Worm (Caenorhabditis elegans) whole organism, L3 larva: Measurements from ENCODE around the gene srbc-26.

Experiments
- R02D3.7 ChIP-seq: fragments of 150-350 bp; optimal IDR thresholded peaks from 2 replicates; lab custom pipeline; 2014; ENCODE audit warnings: missing biosample characterization, missing genetic modification characterization
- ZK546.5 ChIP-seq: sonication (generic microtip); optimal IDR thresholded peaks from 2 replicates; lab custom pipeline; 2017; ENCODE audit warnings: missing biosample characterization, missing genetic modification characterization
- ama-1 ChIP-seq: fragments of 150-350 bp; optimal IDR thresholded peaks from 2 replicates; lab custom pipeline; 2018
- ceh-28 ChIP-seq: fragments of 150-350 bp; optimal IDR thresholded peaks from 2 replicates; lab custom pipeline; 2014; ENCODE audit warnings: missing biosample characterization, missing genetic modification reagents, missing genetic modification characterization
- ceh-82 ChIP-seq: fragments of 150-350 bp; optimal IDR thresholded peaks from 2 replicates; lab custom pipeline; 2014; ENCODE audit warnings: missing biosample characterization, missing genetic modification characterization
- ceh-9 ChIP-seq: sonication (generic microtip); optimal IDR thresholded peaks from 2 replicates; lab custom pipeline; 2018; ENCODE audit warnings: missing biosample characterization, missing genetic modification characterization
- daf-12 ChIP-seq: fragments of 150-350 bp; optimal IDR thresholded peaks from 2 replicates; lab custom pipeline; 2014; ENCODE audit warnings: missing biosample characterization, missing genetic modification reagents, missing genetic modification characterization
- egl-27 ChIP-seq: sonication (generic microtip); optimal IDR thresholded peaks from 4 replicates; lab custom pipeline; 2017; ENCODE audit warnings: missing biosample characterization, missing genetic modification reagents, missing genetic modification characterization
- elt-1 ChIP-seq: fragments of 150-350 bp; optimal IDR thresholded peaks from 2 replicates; lab custom pipeline; 2014; ENCODE audit warnings: missing biosample characterization, missing genetic modification characterization
- elt-2 ChIP-seq: sonication (generic microtip); optimal IDR thresholded peaks from 2 replicates; lab custom pipeline; 2016; ENCODE audit warnings: missing genetic modification reagents, mild to moderate bottlenecking, missing genetic modification characterization, missing compliant biosample characterization
- elt-3 ChIP-seq, 3 experiments: fragments of 150-350 bp in 1 of 3; sonication (generic microtip) in 2 of 3; optimal IDR thresholded peaks; 2 replicates in 2 of 3; 4 replicates in 1 of 3; lab custom pipeline; 2014 to 2017; ENCODE audit warnings: missing biosample characterization in 3 of 3, missing genetic modification characterization in 3 of 3
- eor-1 ChIP-seq, 2 experiments: fragments of 150-350 bp; optimal IDR thresholded peaks; 2 replicates each; lab custom pipeline; 2014 to 2018; ENCODE audit warnings: missing biosample characterization in 2 of 2, missing genetic modification characterization in 2 of 2
- fkh-10 ChIP-seq: sonication (generic microtip); optimal IDR thresholded peaks from 2 replicates; lab custom pipeline; 2017; ENCODE audit warnings: missing biosample characterization, missing genetic modification reagents, missing genetic modification characterization
- fkh-2 ChIP-seq: fragments of 150-350 bp; optimal IDR thresholded peaks from 2 replicates; lab custom pipeline; 2014; ENCODE audit warnings: missing biosample characterization, missing genetic modification reagents, missing genetic modification characterization
- fos-1 ChIP-seq: fragments of 150-350 bp; optimal IDR thresholded peaks from 2 replicates; lab custom pipeline; 2014; ENCODE audit warnings: missing biosample characterization, missing genetic modification characterization
- lin-39 ChIP-seq: fragments of 150-350 bp; optimal IDR thresholded peaks from 2 replicates; lab custom pipeline; 2018; ENCODE audit warnings: missing biosample characterization, missing genetic modification reagents, missing genetic modification characterization
- lsy-12 ChIP-seq: sonication (generic microtip); optimal IDR thresholded peaks from 2 replicates; lab custom pipeline; 2016; ENCODE audit warnings: mild to moderate bottlenecking, missing genetic modification characterization, missing compliant biosample characterization
- mdl-1 ChIP-seq: fragments of 150-350 bp; optimal IDR thresholded peaks from 2 replicates; lab custom pipeline; 2014; ENCODE audit warnings: missing biosample characterization, missing genetic modification characterization
- mml-1 ChIP-seq: fragments of 150-350 bp; sonication (generic microtip); optimal IDR thresholded peaks from 3 replicates; lab custom pipeline; 2014; ENCODE audit warnings: missing biosample characterization, missing genetic modification characterization
- nfya-1 ChIP-seq: sonication (generic microtip); optimal IDR thresholded peaks from 2 replicates; lab custom pipeline; 2017; ENCODE audit warnings: missing genetic modification characterization, mild to moderate bottlenecking, missing compliant biosample characterization, antibody characterized with exemption, moderate library complexity; ENCODE audit not compliant: insufficient read depth
- nhr-23 ChIP-seq: fragments of 150-350 bp; optimal IDR thresholded peaks from 2 replicates; lab custom pipeline; 2014; ENCODE audit warnings: missing biosample characterization, missing genetic modification reagents, missing genetic modification characterization
- nhr-237 ChIP-seq: fragments of 150-350 bp; optimal IDR thresholded peaks from 2 replicates; lab custom pipeline; 2014; ENCODE audit warnings: missing biosample characterization, missing genetic modification characterization
- nhr-25 ChIP-seq: sonication (generic microtip); optimal IDR thresholded peaks from 2 replicates; lab custom pipeline; 2017; ENCODE audit warnings: missing biosample characterization, missing genetic modification characterization
- nhr-28 ChIP-seq: fragments of 150-350 bp; optimal IDR thresholded peaks from 2 replicates; lab custom pipeline; 2014; ENCODE audit warnings: missing biosample characterization, missing genetic modification characterization
- nhr-43 ChIP-seq: sonication (generic microtip); optimal IDR thresholded peaks from 2 replicates; lab custom pipeline; 2016; ENCODE audit warnings: mild to moderate bottlenecking, missing genetic modification characterization, missing compliant biosample characterization; ENCODE audit not compliant: poor library complexity, severe bottlenecking
- nhr-67 ChIP-seq: fragments of 150-350 bp; optimal IDR thresholded peaks from 2 replicates; lab custom pipeline; 2014; ENCODE audit warnings: missing biosample characterization, missing genetic modification characterization
- nhr-76 ChIP-seq: fragments of 150-350 bp; sonication (generic microtip); optimal IDR thresholded peaks from 5 replicates; lab custom pipeline; 2014; ENCODE audit warnings: missing biosample characterization, missing genetic modification characterization
- nhr-77 ChIP-seq: fragments of 150-350 bp; optimal IDR thresholded peaks from 2 replicates; lab custom pipeline; 2014; ENCODE audit warnings: missing biosample characterization, missing genetic modification characterization
- pha-4 ChIP-seq: fragments of 150-350 bp; optimal IDR thresholded peaks from 2 replicates; lab custom pipeline; 2014; ENCODE audit warnings: missing biosample characterization, missing genetic modification reagents, missing genetic modification characterization
- pqm-1 ChIP-seq: fragments of 150-350 bp; optimal IDR thresholded peaks from 2 replicates; lab custom pipeline; 2017; ENCODE audit warnings: missing biosample characterization, missing genetic modification characterization, inconsistent platforms
- sea-2 ChIP-seq: fragments of 150-350 bp; sonication (generic microtip); optimal IDR thresholded peaks from 4 replicates; lab custom pipeline; 2014; ENCODE audit warnings: missing biosample characterization, missing genetic modification reagents, missing genetic modification characterization
- skn-1 ChIP-seq: fragments of 150-350 bp; optimal IDR thresholded peaks from 2 replicates; lab custom pipeline; 2014; ENCODE audit warnings: missing biosample characterization, missing genetic modification characterization
- unc-39 ChIP-seq: sonication (generic microtip); optimal IDR thresholded peaks from 4 replicates; lab custom pipeline; 2017; ENCODE audit warnings: missing biosample characterization, missing genetic modification characterization
- unc-62 ChIP-seq: fragments of 150-350 bp; sonication (generic microtip); optimal IDR thresholded peaks from 4 replicates; lab custom pipeline; 2014; ENCODE audit warnings: missing biosample characterization, missing genetic modification reagents, missing genetic modification characterization
- zag-1 ChIP-seq: fragments of 150-350 bp; optimal IDR thresholded peaks from 2 replicates; lab custom pipeline; 2014; ENCODE audit warnings: missing biosample characterization, missing genetic modification characterization
- ztf-11 ChIP-seq: fragments of 150-350 bp; optimal IDR thresholded peaks from 2 replicates; lab custom pipeline; 2014; ENCODE audit warnings: missing biosample characterization, missing genetic modification characterization

The srbc-26 gene

DNA sequence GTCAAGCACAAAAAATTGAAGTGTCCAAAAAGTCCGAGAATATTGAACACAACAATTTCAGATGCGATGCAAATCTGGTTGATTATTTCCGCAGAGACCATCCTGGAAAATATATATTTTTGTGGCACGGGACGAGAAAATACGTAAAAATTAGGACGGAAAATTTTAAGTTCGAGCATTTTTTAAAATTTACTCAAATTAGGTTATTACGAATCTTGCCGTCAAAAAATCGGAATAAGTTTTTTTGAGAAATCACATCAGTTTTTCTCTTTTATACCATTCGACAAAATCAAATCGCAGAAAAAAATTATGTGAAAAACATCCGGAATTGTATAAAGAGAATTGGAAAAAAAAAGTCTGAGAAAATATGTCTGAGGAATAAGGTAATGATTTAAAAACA is 6.3 kb downstream of the srbc-26 start, which contains the start of gene srsx-1:
TSS of gene srsx-1 (minus strand) at position 101 of the 400 bp plus-strand sequence.
- no peak for TF ChIP-seq pqm-1
- TF ChIP-seq nhr-28 = no peak
- no peak for TF ChIP-seq elt-2 (tag; lab: Kevin White, UChicago)
- TF ChIP-seq ztf-11 (tag; lab: Kevin White, UChicago) = no peak
- TF ChIP-seq nhr-77 = no peak
- TF ChIP-seq ceh-9 (tag; lab: Kevin White, UChicago) = no peak
- no peak for TF ChIP-seq skn-1 (tag; lab: Kevin White, UChicago)
- no peak for TF ChIP-seq elt-1 (tag; lab: Kevin White, UChicago)
- no peak for TF ChIP-seq nhr-67 (tag; lab: Kevin White, UChicago)
- no peak for TF ChIP-seq nhr-23

DNA sequence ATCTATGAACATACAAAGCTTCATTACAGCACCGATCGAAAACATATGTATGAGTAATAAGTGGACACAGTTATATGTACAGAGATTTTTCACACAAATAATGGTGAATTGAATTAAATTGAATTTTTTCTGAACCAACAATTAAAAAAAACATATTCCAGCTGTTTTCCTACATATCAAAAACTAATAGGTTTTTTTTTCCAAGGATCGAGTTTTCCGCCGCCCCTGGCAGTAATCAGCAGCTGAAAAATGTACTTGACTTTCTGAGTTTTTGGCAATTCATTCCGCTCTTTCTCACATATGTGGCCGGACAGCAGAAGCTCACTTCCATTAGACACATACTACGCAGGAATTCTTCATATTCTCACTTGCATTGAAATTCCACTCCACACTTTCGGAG is 6.8 kb downstream of the srbc-26 start, which contains the start of gene srh-174:
TSS of gene srh-174 (plus strand) at position 301 of the 400 bp plus-strand sequence.
- TF ChIP-seq egl-27 (tag; lab: Kevin White, UChicago) (no peak), daf-12 (no peak), mdl-1 (no peak), zag-1 (tag; lab: Kevin White, UChicago) (no peak), pha-4 (tag; lab: Kevin White, UChicago) (no peak), nhr-43 (tag; lab: Kevin White, UChicago) (no peak), nhr-237 (tag; lab: Kevin White, UChicago) (no peak), eor-1 (tag; optimal IDR thresholded peaks at IDR 0.05; lab: Kevin White, UChicago) (no peak), elt-1 (tag; lab: Kevin White, UChicago) (no peak), lin-39 (tag; lab: Kevin White, UChicago) (no peak)

DNA sequence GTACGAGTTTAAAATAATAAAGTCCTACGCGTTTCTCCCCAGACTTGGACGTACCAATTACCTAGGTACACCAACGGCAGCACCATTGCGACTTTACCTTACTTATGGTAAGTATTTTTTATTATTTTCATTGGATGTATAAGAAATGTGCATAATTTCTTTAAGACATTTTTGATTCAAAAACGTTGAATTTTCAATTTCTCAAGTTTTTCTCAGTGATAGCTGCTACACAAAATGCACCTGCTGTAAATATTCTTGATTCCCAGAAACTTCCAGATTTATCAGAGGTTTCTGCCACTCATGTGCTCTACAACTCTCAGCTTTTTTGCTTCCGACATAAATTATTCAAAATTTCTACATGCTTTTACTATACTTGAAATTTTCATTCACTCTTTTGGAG is 10.4 kb downstream of the srbc-26 start, which contains the start of gene srh-159:
TSS of gene srh-159 (plus strand) at position 301 of the 400 bp plus-strand sequence.
- TF ChIP-seq ama-1 = no peak
- TF ChIP-seq nhr-77 = no peak
- TF ChIP-seq fkh-10 (GFP tag; lab: Kevin White, UChicago) = no peak
- TF ChIP-seq unc-62 (GFP tag; lab: Kevin White, UChicago) = no peak
- no peak for TF ChIP-seq nhr-76
- no peak for TF ChIP-seq skn-1 (tag; lab: Kevin White, UChicago)
- no peak for TF ChIP-seq elt-2 (tag; lab: Kevin White, UChicago)

DNA sequence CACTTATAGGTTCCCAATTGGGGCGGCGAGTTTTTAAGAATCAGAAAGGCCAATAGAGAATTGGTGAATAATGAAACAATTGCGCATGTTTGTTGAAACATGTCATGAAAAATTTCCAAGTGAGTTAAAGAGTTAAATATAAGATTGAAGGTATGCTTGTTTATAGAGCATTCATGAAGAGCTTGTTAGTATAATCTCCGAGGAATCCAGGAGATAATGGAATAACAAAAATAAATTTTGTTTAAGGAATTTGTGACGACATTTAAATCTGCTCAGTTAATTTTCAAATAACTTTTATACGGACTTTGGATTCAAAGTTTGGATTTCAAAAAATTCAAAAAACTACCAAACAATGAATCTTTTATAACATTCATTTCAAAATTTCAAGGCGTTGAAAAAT is 18.7 kb downstream of the srbc-26 start, which contains the start of gene str-199:
TSS of gene str-199 (minus strand) at position 101 of the 400 bp plus-strand sequence.
- no peak for TF ChIP-seq nhr-25 (tag; lab: Kevin White, UChicago)
- no peak for TF ChIP-seq fkh-2
- no peak for TF ChIP-seq nhr-77
- no peak for TF ChIP-seq unc-39 (tag; lab: Kevin White, UChicago)
- TF ChIP-seq lsy-12 = no peak
- TF ChIP-seq nhr-76 = no peak
- TF ChIP-seq ceh-28 = no peak
- TF ChIP-seq nhr-237 (tag; lab: Kevin White, UChicago) = no peak
- TF ChIP-seq nhr-28 = no peak
- TF ChIP-seq egl-27 (tag; lab: Kevin White, UChicago) = no peak
- no peak for TF ChIP-seq fos-1 (tag; lab: Kevin White, UChicago)
- TF ChIP-seq nhr-67 (tag; lab: Kevin White, UChicago) = no peak
- no peak for TF ChIP-seq lin-39 (tag; lab: Kevin White, UChicago)
- TF ChIP-seq R02D3.7 (tag; lab: Kevin White, UChicago) = no peak
- TF ChIP-seq unc-62 (GFP tag; lab: Kevin White, UChicago) = no peak
- no peak for TF ChIP-seq skn-1 (tag; lab: Kevin White, UChicago)
- no peak for TF ChIP-seq nfya-1 (tag; lab: Kevin White, UChicago)
- TF ChIP-seq elt-2 (tag; lab: Kevin White, UChicago) = no peak

DNA sequence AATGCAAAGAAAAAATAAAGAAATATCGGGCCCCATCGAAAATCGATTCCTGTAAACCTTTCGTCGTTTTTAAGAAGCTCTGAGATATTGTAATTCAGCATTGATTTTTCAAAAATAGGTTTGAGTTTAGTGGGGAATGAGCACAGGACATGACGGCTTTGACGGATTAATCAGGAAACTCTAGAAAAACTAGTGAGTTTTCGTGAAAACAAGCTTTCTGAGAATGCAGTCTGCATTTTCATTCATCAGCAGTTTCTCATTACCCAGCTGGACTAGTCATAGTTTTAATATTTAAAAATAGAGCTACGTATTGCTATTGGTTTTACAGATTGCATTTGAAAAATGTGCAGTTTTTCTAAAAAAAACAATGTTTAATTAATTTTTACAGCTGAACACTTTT is 20.6 kb downstream of the srbc-26 start, which contains the start of gene srz-47:
TSS of gene srz-47 (minus strand) at position 101 of the 400 bp plus-strand sequence.
- no peak for TF ChIP-seq pha-4 (tag; lab: Kevin White, UChicago)
- no peak for TF ChIP-seq mml-1 (tag; lab: Kevin White, UChicago)
- no peak for TF ChIP-seq ceh-82 (tag; lab: Kevin White, UChicago)
- TF ChIP-seq ZK546.5 = no peak
- TF ChIP-seq nhr-23 = no peak
- no peak for TF ChIP-seq sea-2
- no peak for TF ChIP-seq skn-1 (tag; lab: Kevin White, UChicago)
- TF ChIP-seq nhr-237 (tag; lab: Kevin White, UChicago) = no peak
- TF ChIP-seq lin-39 (tag; lab: Kevin White, UChicago) = no peak
- TF ChIP-seq nhr-77 = no peak
- no peak for TF ChIP-seq elt-3 (tag; optimal IDR thresholded peaks at IDR 0.05; lab: Kevin White, UChicago)
- no peak for TF ChIP-seq eor-1 (tag; optimal IDR thresholded peaks at IDR 0.05; lab: Kevin White, UChicago)
